Fruit fly (Drosophila melanogaster): ENCODE data around the gene lz.

The lz gene

dm6 chrX:9343480-9344477 is 59.3 kb downstream of the lz start (continued):
- TF ChIP-seq CG17385 (GFP tag; optimal IDR thresholded peaks at IDR 0.05) (peak; percentile 66), CG11085 (GFP tag; IDR thresholded peaks at IDR 0.05) (peak; percentile 70; the same call in 1 of the 2 replicates), hbn (GFP tag; IDR thresholded peaks at IDR 0.05; ENCODE audit: partially characterized antibody) (no peak), CG6791 (GFP tag; IDR thresholded peaks at IDR 0.05; ENCODE audit: partially characterized antibody) (no peak), CG10209 (GFP tag; optimal IDR thresholded peaks at IDR 0.05) (peak; percentile 59), crc (GFP tag; optimal IDR thresholded peaks at IDR 0.05) (peak; percentile 53), CG13775 (GFP tag; optimal IDR thresholded peaks at IDR 0.05) (peak; percentile 45), jing (GFP tag; optimal IDR thresholded peaks at IDR 0.05) (peak; percentile 20), CG31224 (GFP tag; IDR thresholded peaks at IDR 0.05) (peak; percentile 53), CG2678 (tag; optimal IDR thresholded peaks at IDR 0.05) (peak; percentile 79), trh (GFP tag; optimal IDR thresholded peaks at IDR 0.05) (no peak), ap (GFP tag; IDR thresholded peaks at IDR 0.05) (no peak), CG18476 (GFP tag; optimal IDR thresholded peaks at IDR 0.05) (no peak), Meics (GFP tag; optimal IDR thresholded peaks at IDR 0.05) (peak; percentile 77), crol (GFP tag; IDR thresholded peaks at IDR 0.05) (no peak), CG12391 (tag; optimal IDR thresholded peaks at IDR 0.05) (peak; percentile 53), CG14667 (GFP tag; IDR thresholded peaks at IDR 0.05) (no peak; the same call in 1 of the 2 replicates), nmo (GFP tag; optimal IDR thresholded peaks at IDR 0.05) (peak; percentile 27), croc (GFP tag; conservative IDR thresholded peaks at IDR 0.05) (no peak), Mad (GFP tag; optimal IDR thresholded peaks at IDR 0.05) (peak; percentile 38), Poxn (GFP tag; IDR thresholded peaks at IDR 0.05) (0 out of 2 replicates have a peak, but pooled peaks have one; percentile 27), trem (tag; optimal IDR thresholded peaks at IDR 0.05) (no peak), CG4404 (GFP tag; IDR thresholded peaks at IDR 0.05) (no peak; the same call in 1 of the 2 replicates), wdn (GFP tag; IDR thresholded peaks at IDR 0.05) (peak; percentile 74), Elba2 (GFP tag; optimal IDR thresholded peaks at IDR 0.05) (no peak), Gug (GFP tag; IDR thresholded peaks at IDR 0.05) (peak; percentile 65; the same call in 3 of the 4 replicates), CG3838 (GFP tag; optimal IDR thresholded peaks at IDR 0.05) (no peak), wor (GFP tag; IDR thresholded peaks at IDR 0.05) (no peak), Rfx (GFP tag; IDR thresholded peaks at IDR 0.05) (peak; percentile 85), Hey (tag; optimal IDR thresholded peaks at IDR 0.05) (no peak), BEAF-32 (GFP tag; optimal IDR thresholded peaks at IDR 0.05) (no peak), CG32767 (GFP tag; IDR thresholded peaks at IDR 0.05) (peak; percentile 55; the same call in 1 of the 2 replicates), gt (GFP tag; IDR thresholded peaks at IDR 0.05) (no peak), CG7745 (tag; optimal IDR thresholded peaks at IDR 0.05) (no peak), Hr3 (GFP tag; optimal IDR thresholded peaks at IDR 0.05) (peak; percentile 6), caup (GFP tag; optimal IDR thresholded peaks at IDR 0.05; ENCODE audit: severe bottlenecking) (peak; percentile 77), gcm2 (GFP tag; optimal IDR thresholded peaks at IDR 0.05) (peak; percentile 28), dmrt99B (tag; optimal IDR thresholded peaks at IDR 0.05) (peak; percentile 58), Ets97D (GFP tag; optimal IDR thresholded peaks at IDR 0.05) (no peak), grn (GFP tag; optimal IDR thresholded peaks at IDR 0.05) (no peak), cato (GFP tag; optimal IDR thresholded peaks at IDR 0.05; ENCODE audit: borderline replicate concordance) (no peak), aop (GFP tag; IDR thresholded peaks at IDR 0.05) (0 out of 2 replicates have a peak, but pooled peaks have one; percentile 32), CG1792 (GFP tag; optimal IDR thresholded peaks at IDR 0.05) (peak; percentile 41), CG11247 (GFP tag; IDR thresholded peaks at IDR 0.05) (peak; percentile 79), CG11456 (GFP tag; IDR thresholded peaks at IDR 0.05) (peak; percentile 89), Antp (GFP tag; optimal IDR thresholded peaks at IDR 0.05) (peak; percentile 70), CG42726 (GFP tag; IDR thresholded peaks at IDR 0.05; ENCODE audit: partially characterized antibody) (no peak), Bgb (GFP tag; IDR thresholded peaks at IDR 0.05; ENCODE audit: partially characterized antibody) (no peak)

All from whole organism, embryonic.